Worm (Caenorhabditis elegans): ENCODE results near the gene sgnh-1.

DNA sequence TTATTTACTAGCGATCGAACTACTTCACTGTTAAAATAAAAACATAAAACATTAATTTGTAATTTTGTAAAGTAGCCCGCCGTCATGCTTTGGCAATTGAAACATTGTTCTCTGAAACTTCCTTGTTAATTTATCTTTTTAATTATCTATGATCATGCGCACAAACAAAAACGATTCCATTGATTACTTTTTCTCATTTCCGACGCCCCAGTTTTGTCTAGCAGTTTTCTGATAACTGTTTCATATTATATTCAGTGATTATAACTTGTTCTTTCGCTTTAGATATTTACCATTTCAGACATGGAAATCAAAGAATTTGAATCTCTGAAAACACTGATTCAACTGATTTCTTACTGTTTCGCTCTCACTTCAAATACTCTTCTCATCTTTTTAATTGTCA, 12.6 kb upstream of the sgnh-1 start, which contains the start of gene str-170:
- TF ChIP-seq flt-1 (GFP tag; IDR thresholded peaks at IDR 0.05): no peak
- no peak for TF ChIP-seq T22C8.4 (GFP tag; IDR thresholded peaks at IDR 0.05)
- TF ChIP-seq ztf-23 (GFP tag; IDR thresholded peaks at IDR 0.05): no peak
